Fruit fly (Drosophila melanogaster) whole organism, adult: ENCODE data around the gene CG6567.

ENCODE experiments used
- CG14711 ChIP-seq: fragments of 200-800 bp; sonication (Bioruptor generic); optimal IDR thresholded peaks from 2 replicates; lab custom pipeline; 2018; ENCODE audit warnings: missing biosample characterization, mild to moderate bottlenecking, missing genetic modification characterization, moderate library complexity
- CG1620 ChIP-seq: fragments of 200-800 bp; sonication (Bioruptor generic); optimal IDR thresholded peaks from 2 replicates; lab custom pipeline; 2016; ENCODE audit warnings: missing biosample characterization, missing genetic modification characterization
- CG5204 ChIP-seq: fragments of 200-800 bp; sonication (Bioruptor generic); optimal IDR thresholded peaks from 2 replicates; lab custom pipeline; 2016; ENCODE audit warnings: missing biosample characterization, missing genetic modification characterization
- Mnt ChIP-seq: fragments of 200-800 bp; sonication (Bioruptor generic); optimal IDR thresholded peaks from 2 replicates; lab custom pipeline; 2016; ENCODE audit warnings: missing biosample characterization, mild to moderate bottlenecking, missing genetic modification characterization
- bab1 ChIP-seq: fragments of 200-800 bp; sonication (Bioruptor generic); optimal IDR thresholded peaks from 3 replicates; lab custom pipeline; 2019; ENCODE audit warnings: missing biosample characterization, mild to moderate bottlenecking, missing genetic modification characterization, moderate library complexity
- ovo ChIP-seq: fragments of 200-800 bp; sonication (Bioruptor generic); optimal IDR thresholded peaks from 2 replicates; lab custom pipeline; 2016; ENCODE audit warnings: missing biosample characterization, missing genetic modification characterization
- pad ChIP-seq: fragments of 200-800 bp; sonication (Bioruptor generic); optimal IDR thresholded peaks from 3 replicates; lab custom pipeline; 2017; ENCODE audit warnings: missing biosample characterization, missing genetic modification characterization, mild to moderate bottlenecking, moderate library complexity, missing genetic modification reagents
- toe ChIP-seq: fragments of 200-800 bp; sonication (Bioruptor generic); optimal IDR thresholded peaks from 2 replicates; lab custom pipeline; 2016; ENCODE audit warnings: missing biosample characterization, missing genetic modification characterization

DNA sequence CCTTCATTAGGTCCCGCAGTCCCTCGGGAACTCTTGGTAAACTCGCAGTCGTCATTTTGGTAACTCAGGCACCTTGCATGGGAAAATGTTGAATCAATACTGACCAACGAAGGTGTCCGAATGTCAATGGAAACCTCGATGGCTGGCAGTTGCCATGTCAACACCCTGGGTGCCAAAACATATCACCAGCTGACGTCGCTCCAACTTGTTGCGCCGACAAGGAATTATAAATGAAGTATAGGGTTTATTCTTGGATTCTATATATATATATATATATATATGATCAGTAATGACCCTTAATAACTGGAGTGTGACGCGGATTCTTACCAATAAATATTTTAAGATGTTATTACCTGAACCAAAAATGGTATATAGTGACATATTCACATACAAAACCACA lies 50.4 kb downstream of the CG6567 start, which contains the start of gene CG14692:
- TF ChIP-seq pad (GFP tag; lab: Kevin White, UChicago) (no peak), CG1620 (GFP tag; lab: Kevin White, UChicago) (no peak), CG5204 (GFP tag; lab: Kevin White, UChicago) (no peak), CG14711 (tag; lab: Kevin White, UChicago) (no peak), toe (GFP tag; lab: Kevin White, UChicago) (no peak), Mnt (no peak), bab1 (GFP tag; lab: Kevin White, UChicago) (no peak), ovo (GFP tag; lab: Kevin White, UChicago) (no peak)
